Worm (Caenorhabditis elegans) whole organism, L1 larva: Measurements from ENCODE around the gene nhr-205.

Experiments
- C04F5.9 ChIP-seq: sonication (generic microtip); optimal IDR thresholded peaks from 2 replicates; lab custom pipeline; 2016; ENCODE audit warnings: missing genetic modification characterization, missing compliant biosample characterization
- C16A3.4 ChIP-seq: fragments of 150-350 bp; optimal IDR thresholded peaks from 2 replicates; lab custom pipeline; 2014; ENCODE audit warnings: missing biosample characterization, missing genetic modification characterization
- F16B12.6 ChIP-seq: fragments of 150-350 bp; optimal IDR thresholded peaks from 2 replicates; lab custom pipeline; 2014; ENCODE audit warnings: missing biosample characterization, missing genetic modification characterization
- Y116A8C.19 ChIP-seq: sonication (generic microtip); optimal IDR thresholded peaks from 2 replicates; lab custom pipeline; 2016; ENCODE audit warnings: missing compliant biosample characterization, missing genetic modification characterization, borderline replicate concordance
- aly-2 ChIP-seq: fragments of 150-350 bp; optimal IDR thresholded peaks from 2 replicates; lab custom pipeline; 2014; ENCODE audit warnings: missing biosample characterization, missing genetic modification characterization
- ama-1 ChIP-seq: fragments of 150-350 bp; optimal IDR thresholded peaks from 2 replicates; lab custom pipeline; 2014
- blmp-1 ChIP-seq: fragments of 150-350 bp; optimal IDR thresholded peaks from 2 replicates; lab custom pipeline; 2014; ENCODE audit warnings: missing biosample characterization, missing genetic modification characterization
- ceh-8 ChIP-seq: fragments of 200-800 bp; sonication (Bioruptor generic); optimal IDR thresholded peaks from 2 replicates; lab custom pipeline; 2018; ENCODE audit warnings: mild to moderate bottlenecking, missing genetic modification characterization, moderate library complexity, missing compliant biosample characterization
- ceh-82 ChIP-seq, 3 experiments: fragments of 150-350 bp in 1 of 3; sonication (generic microtip) in 2 of 3; optimal IDR thresholded peaks; 2 replicates each; lab custom pipeline; 2014 to 2017; ENCODE audit warnings: missing biosample characterization in 3 of 3, missing genetic modification characterization in 3 of 3
- ceh-90 ChIP-seq: sonication (generic microtip); optimal IDR thresholded peaks from 2 replicates; lab custom pipeline; 2016; ENCODE audit warnings: missing genetic modification characterization, missing compliant biosample characterization
- efl-1 ChIP-seq, 4 experiments: fragments of 150-350 bp; optimal IDR thresholded peaks in 3 of 4; peaks in 1 of 4; 1 replicate in 1 of 4; 2 replicates in 3 of 4; lab custom pipeline; 2014; ENCODE audit warnings: missing biosample characterization in 2 of 4, missing genetic modification characterization in 2 of 4, missing genetic modification reagents in 2 of 4
- elt-2 ChIP-seq: sonication (generic microtip); optimal IDR thresholded peaks from 2 replicates; lab custom pipeline; 2016; ENCODE audit warnings: missing genetic modification characterization, mild to moderate bottlenecking, inconsistent platforms, missing compliant biosample characterization, missing genetic modification reagents
- elt-3 ChIP-seq, 6 experiments: fragments of 150-350 bp in 1 of 6; sonication (generic microtip); optimal IDR thresholded peaks; 2 replicates each; lab custom pipeline; 2017 to 2018; ENCODE audit warnings: missing biosample characterization in 6 of 6, missing genetic modification characterization in 6 of 6, inconsistent platforms in 1 of 6
- ets-5 ChIP-seq: fragments of 200-800 bp; sonication (Bioruptor generic); IDR thresholded peaks from 2 replicates; pipeline ENCODE4 v1.3.6; 2022; ENCODE audit warnings: missing genetic modification characterization, missing compliant biosample characterization
- fkh-10 ChIP-seq: sonication (generic microtip); optimal IDR thresholded peaks from 2 replicates; lab custom pipeline; 2017; ENCODE audit warnings: missing biosample characterization, missing genetic modification reagents, missing genetic modification characterization
- fkh-4 ChIP-seq: sonication (generic microtip); optimal IDR thresholded peaks from 2 replicates; lab custom pipeline; 2016; ENCODE audit warnings: missing compliant biosample characterization, missing genetic modification characterization, borderline replicate concordance
- fkh-8 ChIP-seq: sonication (generic microtip); optimal IDR thresholded peaks from 2 replicates; lab custom pipeline; 2016; ENCODE audit warnings: mild to moderate bottlenecking, missing genetic modification characterization, missing compliant biosample characterization
- grh-1 ChIP-seq: fragments of 200-800 bp; sonication (Bioruptor generic); IDR thresholded peaks from 2 replicates; pipeline ENCODE4 v1.3.6; 2022; ENCODE audit warnings: missing genetic modification reagents, missing genetic modification characterization, missing compliant biosample characterization
- hlh-4 ChIP-seq: sonication (generic microtip); optimal IDR thresholded peaks from 2 replicates; lab custom pipeline; 2016; ENCODE audit warnings: mild to moderate bottlenecking, missing genetic modification characterization, missing compliant biosample characterization
- hpl-2 ChIP-seq: fragments of 150-350 bp; optimal IDR thresholded peaks from 2 replicates; lab custom pipeline; 2014; ENCODE audit warnings: missing biosample characterization, missing genetic modification reagents, missing genetic modification characterization
- irx-1 ChIP-seq: sonication (generic microtip); optimal IDR thresholded peaks from 2 replicates; lab custom pipeline; 2016; ENCODE audit warnings: missing genetic modification characterization, missing compliant biosample characterization
- jun-1 ChIP-seq: fragments of 150-350 bp; optimal IDR thresholded peaks from 2 replicates; lab custom pipeline; 2014; ENCODE audit warnings: missing biosample characterization, missing genetic modification reagents, missing genetic modification characterization
- lin-13 ChIP-seq: fragments of 150-350 bp; optimal IDR thresholded peaks from 2 replicates; lab custom pipeline; 2014; ENCODE audit warnings: missing biosample characterization, missing genetic modification reagents, missing genetic modification characterization
- lin-14 ChIP-seq: fragments of 200-800 bp; sonication (Bioruptor generic); optimal IDR thresholded peaks from 2 replicates; lab custom pipeline; 2018; ENCODE audit warnings: mild to moderate bottlenecking, missing genetic modification characterization, moderate library complexity, missing compliant biosample characterization
- lin-35 ChIP-seq, 2 experiments: fragments of 150-350 bp; optimal IDR thresholded peaks; 2 replicates each; lab custom pipeline; 2014; ENCODE audit warnings: missing biosample characterization in 2 of 2, missing genetic modification characterization in 2 of 2, missing genetic modification reagents in 2 of 2
- lir-3 ChIP-seq: sonication (generic microtip); optimal IDR thresholded peaks from 2 replicates; lab custom pipeline; 2016; ENCODE audit warnings: mild to moderate bottlenecking, missing genetic modification characterization, moderate library complexity, missing compliant biosample characterization; ENCODE audit not compliant: poor library complexity
- lsy-2 ChIP-seq, 2 experiments: fragments of 150-350 bp; optimal IDR thresholded peaks; 2 replicates each; lab custom pipeline; 2014; ENCODE audit warnings: missing biosample characterization in 2 of 2, missing genetic modification characterization in 2 of 2
- mdl-1 ChIP-seq, 2 experiments: fragments of 150-350 bp; optimal IDR thresholded peaks; 2 replicates each; lab custom pipeline; 2014 to 2017; ENCODE audit warnings: missing biosample characterization in 2 of 2, missing genetic modification characterization in 2 of 2, inconsistent platforms in 1 of 2
- mep-1 ChIP-seq: fragments of 150-350 bp; optimal IDR thresholded peaks from 2 replicates; lab custom pipeline; 2014; ENCODE audit warnings: missing biosample characterization, missing genetic modification characterization
- nhr-11 ChIP-seq: fragments of 150-350 bp; optimal IDR thresholded peaks from 2 replicates; lab custom pipeline; 2014; ENCODE audit warnings: missing biosample characterization, missing genetic modification characterization
- nhr-12 ChIP-seq: sonication (generic microtip); optimal IDR thresholded peaks from 2 replicates; lab custom pipeline; 2017; ENCODE audit warnings: missing biosample characterization, missing genetic modification characterization
- nhr-20 ChIP-seq: sonication (generic microtip); optimal IDR thresholded peaks from 2 replicates; lab custom pipeline; 2016; ENCODE audit warnings: mild to moderate bottlenecking, missing genetic modification characterization, missing compliant biosample characterization
- nhr-47 ChIP-seq: sonication (generic microtip); optimal IDR thresholded peaks from 2 replicates; lab custom pipeline; 2016; ENCODE audit warnings: mild to moderate bottlenecking, missing genetic modification characterization, moderate library complexity, missing compliant biosample characterization
- nhr-76 ChIP-seq: sonication (generic microtip); optimal IDR thresholded peaks from 2 replicates; lab custom pipeline; 2017; ENCODE audit warnings: missing biosample characterization, missing genetic modification characterization
- nhr-84 ChIP-seq: sonication (generic microtip); optimal IDR thresholded peaks from 2 replicates; lab custom pipeline; 2017; ENCODE audit warnings: missing biosample characterization, missing genetic modification characterization
- nhr-85 ChIP-seq: sonication (generic microtip); peaks from one replicate; lab custom pipeline; 2016; ENCODE audit warnings: missing genetic modification characterization, inconsistent platforms, missing compliant biosample characterization
- nhr-90 ChIP-seq: sonication (generic microtip); optimal IDR thresholded peaks from 2 replicates; lab custom pipeline; 2016; ENCODE audit warnings: mild to moderate bottlenecking, missing genetic modification characterization, missing compliant biosample characterization; ENCODE audit not compliant: poor library complexity
- pag-3 ChIP-seq: sonication (generic microtip); optimal IDR thresholded peaks from 2 replicates; lab custom pipeline; 2017; ENCODE audit warnings: missing genetic modification characterization, mild to moderate bottlenecking, missing compliant biosample characterization, antibody characterized with exemption, borderline replicate concordance; ENCODE audit not compliant: insufficient read depth
- skn-1 ChIP-seq: fragments of 150-350 bp; optimal IDR thresholded peaks from 2 replicates; lab custom pipeline; 2014; ENCODE audit warnings: missing biosample characterization, missing genetic modification characterization
- sox-4 ChIP-seq: sonication (generic microtip); optimal IDR thresholded peaks from 2 replicates; lab custom pipeline; 2016; ENCODE audit warnings: missing genetic modification characterization, missing compliant biosample characterization
- sptf-1 ChIP-seq: fragments of 150-350 bp; optimal IDR thresholded peaks from 2 replicates; lab custom pipeline; 2014; ENCODE audit warnings: missing biosample characterization, missing genetic modification characterization
- sup-37 ChIP-seq: fragments of 200-800 bp; sonication (Bioruptor generic); optimal IDR thresholded peaks from 2 replicates; lab custom pipeline; 2018; ENCODE audit warnings: mild to moderate bottlenecking, missing genetic modification characterization, missing compliant biosample characterization
- swsn-7 ChIP-seq: sonication (generic microtip); optimal IDR thresholded peaks from 2 replicates; lab custom pipeline; 2016; ENCODE audit warnings: missing genetic modification characterization, missing compliant biosample characterization
- tbx-2 ChIP-seq: sonication (generic microtip); optimal IDR thresholded peaks from 2 replicates; lab custom pipeline; 2016; ENCODE audit warnings: missing genetic modification characterization, missing compliant biosample characterization
- tlp-1 ChIP-seq: fragments of 150-350 bp; optimal IDR thresholded peaks from 2 replicates; lab custom pipeline; 2014; ENCODE audit warnings: missing biosample characterization, missing genetic modification characterization
- unc-130 ChIP-seq: fragments of 150-350 bp; optimal IDR thresholded peaks from 2 replicates; lab custom pipeline; 2017; ENCODE audit warnings: missing biosample characterization, missing genetic modification characterization, inconsistent platforms
- unc-30 ChIP-seq: sonication (generic microtip); optimal IDR thresholded peaks from 2 replicates; lab custom pipeline; 2017; ENCODE audit warnings: missing biosample characterization, missing genetic modification characterization
- unc-62 ChIP-seq: fragments of 150-350 bp; optimal IDR thresholded peaks from 2 replicates; lab custom pipeline; 2014; ENCODE audit warnings: missing biosample characterization, missing genetic modification reagents, missing genetic modification characterization
- unc-98 ChIP-seq: fragments of 200-800 bp; sonication (Bioruptor generic); IDR thresholded peaks from 2 replicates; pipeline ENCODE4 v1.3.6; 2022; ENCODE audit warnings: missing genetic modification characterization, missing compliant biosample characterization
- vab-15 ChIP-seq: sonication (generic microtip); optimal IDR thresholded peaks from 2 replicates; lab custom pipeline; 2017; ENCODE audit warnings: missing genotype, mild to moderate bottlenecking, missing genetic modification characterization, missing compliant biosample characterization
- xbp-1 ChIP-seq: sonication (generic microtip); optimal IDR thresholded peaks from 2 replicates; lab custom pipeline; 2016; ENCODE audit warnings: missing genetic modification characterization, missing compliant biosample characterization
- ztf-11 ChIP-seq, 2 experiments: sonication (generic microtip); optimal IDR thresholded peaks; 2 replicates each; lab custom pipeline; 2016 to 2017; ENCODE audit warnings: missing genetic modification characterization in 2 of 2, missing biosample characterization in 1 of 2, missing compliant biosample characterization in 1 of 2

Gene nhr-205

ce11 chrV:10036275-10036674 is 45.3 kb downstream of the nhr-205 start, which contains the start of gene T06E8.2 (continued):
- peak; percentile 18 for TF ChIP-seq nhr-90 (tag; lab: Kevin White, UChicago)
- TF ChIP-seq C04F5.9 = no peak
- TF ChIP-seq xbp-1 = peak; percentile 35
- peak; percentile 13 for TF ChIP-seq lin-13
- no peak for TF ChIP-seq nhr-76 (tag; lab: Kevin White, UChicago)
- no peak for TF ChIP-seq hlh-4 (tag; lab: Kevin White, UChicago)
- TF ChIP-seq ceh-82 (tag; optimal IDR thresholded peaks at IDR 0.05; lab: Kevin White, UChicago) = peak in 2 of 3 experiments; percentile 16 to 34
- TF ChIP-seq nhr-47 (tag; lab: Kevin White, UChicago) = peak; percentile 48
- TF ChIP-seq mep-1 (tag; lab: Kevin White, UChicago) = peak; percentile 61
- TF ChIP-seq unc-98 (GFP tag; lab: Robert Waterston, UW) = no peak
- peak; percentile 37 for TF ChIP-seq fkh-4 (tag; lab: Kevin White, UChicago)
- TF ChIP-seq fkh-8 (tag; lab: Kevin White, UChicago) = no peak
- TF ChIP-seq sup-37 (GFP tag; lab: Kevin White, UChicago) = no peak
- no peak for TF ChIP-seq vab-15 (tag; lab: Kevin White, UChicago)
- TF ChIP-seq unc-30 (tag; lab: Kevin White, UChicago) = no peak
- TF ChIP-seq lin-35 (GFP tag; optimal IDR thresholded peaks at IDR 0.05; lab: Kevin White, UChicago) = peak; percentile 32 to 40
- no peak for TF ChIP-seq Y116A8C.19
- no peak for TF ChIP-seq ceh-90 (tag; lab: Kevin White, UChicago)
- TF ChIP-seq fkh-10 = no peak
- no peak for TF ChIP-seq aly-2 (tag; lab: Kevin White, UChicago)
- TF ChIP-seq mdl-1 (tag; optimal IDR thresholded peaks at IDR 0.05; lab: Kevin White, UChicago) = peak in 1 of 2 experiments; percentile 64
- no peak for TF ChIP-seq F16B12.6
- TF ChIP-seq lir-3 (tag; lab: Kevin White, UChicago) = no peak
- peak; percentile 52 for TF ChIP-seq tbx-2 (tag; lab: Kevin White, UChicago)
- no peak for TF ChIP-seq nhr-12
- no peak for TF ChIP-seq C16A3.4 (tag; lab: Kevin White, UChicago)
- TF ChIP-seq nhr-84 (tag; lab: Kevin White, UChicago) = no peak
- TF ChIP-seq nhr-11 (tag; lab: Kevin White, UChicago) = no peak
- peak; percentile 34 to 43 for TF ChIP-seq lsy-2 (tag; optimal IDR thresholded peaks at IDR 0.05; lab: Kevin White, UChicago)
- no peak for TF ChIP-seq elt-3 (tag; optimal IDR thresholded peaks at IDR 0.05; lab: Kevin White, UChicago)
- peak in 1 of 2 experiments; percentile 10 for TF ChIP-seq ztf-11 (tag; optimal IDR thresholded peaks at IDR 0.05; lab: Kevin White, UChicago)
- no peak for TF ChIP-seq ama-1 (lab: Kevin White, UChicago)
- TF ChIP-seq sox-4 (tag; lab: Kevin White, UChicago) = no peak
- no peak for TF ChIP-seq jun-1
- no peak for TF ChIP-seq hpl-2 (GFP tag; lab: Kevin White, UChicago)
- no peak for TF ChIP-seq ets-5 (GFP tag; lab: Robert Waterston, UW)
- no peak for TF ChIP-seq tlp-1
- peak; percentile 86 for TF ChIP-seq pag-3 (tag; lab: Kevin White, UChicago)
- TF ChIP-seq grh-1 (GFP tag; lab: Robert Waterston, UW) = 0 out of 2 replicates have a peak, but pooled peaks have one; percentile 34
- no peak for TF ChIP-seq elt-2 (tag; lab: Kevin White, UChicago)
- TF ChIP-seq irx-1 = peak; percentile 32

- no peak for TF ChIP-seq hlh-4 (tag; lab: Kevin White, UChicago)
- peak; percentile 15 for TF ChIP-seq swsn-7 (tag; lab: Kevin White, UChicago)
- peak in 1 of 2 experiments; percentile 25 for TF ChIP-seq lsy-2 (tag; optimal IDR thresholded peaks at IDR 0.05; lab: Kevin White, UChicago)
- TF ChIP-seq lin-14 (GFP tag; lab: Kevin White, UChicago) = peak; percentile 52
- TF ChIP-seq unc-62 (GFP tag; lab: Kevin White, UChicago) = no peak
- no peak for TF ChIP-seq tbx-2 (tag; lab: Kevin White, UChicago)
- TF ChIP-seq ceh-8 (GFP tag; lab: Kevin White, UChicago) = peak; percentile 31
- no peak for TF ChIP-seq nhr-20 (tag; lab: Kevin White, UChicago)
- TF ChIP-seq C04F5.9 = no peak
- no peak for TF ChIP-seq unc-98 (GFP tag; lab: Robert Waterston, UW)
- no peak for TF ChIP-seq unc-130 (tag; lab: Kevin White, UChicago)
- peak; percentile 96 for TF ChIP-seq blmp-1
- no peak for TF ChIP-seq ama-1 (lab: Kevin White, UChicago)
- TF ChIP-seq skn-1 (tag; lab: Kevin White, UChicago) = no peak
- no peak for TF ChIP-seq ceh-82 (tag; optimal IDR thresholded peaks at IDR 0.05; lab: Kevin White, UChicago)
- no peak for TF ChIP-seq efl-1 (optimal IDR thresholded peaks at IDR 0.05; lab: Kevin White, UChicago)
- peak in 1 of 2 experiments; percentile 89 for TF ChIP-seq efl-1 (GFP tag; optimal IDR thresholded peaks at IDR 0.05 in 1 of 2; lab: Kevin White, UChicago)
- TF ChIP-seq nhr-90 (tag; lab: Kevin White, UChicago) = no peak
- no peak for TF ChIP-seq C16A3.4 (tag; lab: Kevin White, UChicago)
- TF ChIP-seq sptf-1 (tag; lab: Kevin White, UChicago) = no peak
- peak; percentile 61 for TF ChIP-seq nhr-85 (tag; lab: Kevin White, UChicago)
These were observed 46.0 kb downstream of the nhr-205 start for ce11 chrV:10035586-10035985.
